Worm (Caenorhabditis elegans) whole organism, late embryonic: ENCODE results near the gene T12G3.2.
A peak's percentile ranks its signal among the peaks of the same experiment; 100 is the strongest.

Source experiments
- K02D7.2 ChIP-seq: sonication (generic microtip); optimal IDR thresholded peaks from 2 replicates; lab custom pipeline; 2017; ENCODE audit warnings: mild to moderate bottlenecking, missing genetic modification characterization, missing compliant biosample characterization
- T23F11.4 ChIP-seq: fragments of 200-800 bp; sonication (Bioruptor generic); optimal IDR thresholded peaks from 2 replicates; lab custom pipeline; 2018; ENCODE audit warnings: mild to moderate bottlenecking, missing genetic modification characterization, missing compliant biosample characterization
- Y22D7AL.16 ChIP-seq: sonication (generic microtip); optimal IDR thresholded peaks from 2 replicates; lab custom pipeline; 2016; ENCODE audit warnings: missing genetic modification characterization, missing compliant biosample characterization
- ama-1 ChIP-seq: fragments of 150-350 bp; optimal IDR thresholded peaks from 2 replicates; lab custom pipeline; 2014
- ceh-18 ChIP-seq: sonication (generic microtip); optimal IDR thresholded peaks from 2 replicates; lab custom pipeline; 2016; ENCODE audit warnings: missing genetic modification characterization, missing compliant biosample characterization
- ceh-19 ChIP-seq: fragments of 200-800 bp; sonication (Bioruptor generic); optimal IDR thresholded peaks from 2 replicates; lab custom pipeline; 2018; ENCODE audit warnings: mild to moderate bottlenecking, missing genetic modification characterization, missing compliant biosample characterization
- ceh-2 ChIP-seq: sonication (generic microtip); optimal IDR thresholded peaks from 2 replicates; lab custom pipeline; 2016; ENCODE audit warnings: missing genotype, missing genetic modification characterization, missing compliant biosample characterization
- ceh-34 ChIP-seq: sonication (generic microtip); optimal IDR thresholded peaks from 2 replicates; lab custom pipeline; 2016; ENCODE audit warnings: mild to moderate bottlenecking, missing genetic modification characterization, missing compliant biosample characterization
- ceh-45 ChIP-seq: fragments of 200-800 bp; sonication (Bioruptor generic); IDR thresholded peaks from 2 replicates; pipeline ENCODE4 v1.3.6; 2022; ENCODE audit warnings: missing genetic modification reagents, missing genetic modification characterization, missing compliant biosample characterization
- ceh-48 ChIP-seq: sonication (generic microtip); optimal IDR thresholded peaks from 2 replicates; lab custom pipeline; 2016; ENCODE audit warnings: missing genetic modification characterization, inconsistent platforms, missing compliant biosample characterization
- dmd-4 ChIP-seq: sonication (generic microtip); optimal IDR thresholded peaks from 2 replicates; lab custom pipeline; 2016; ENCODE audit warnings: borderline replicate concordance, missing genetic modification characterization, missing compliant biosample characterization
- ets-4 ChIP-seq: sonication (generic microtip); optimal IDR thresholded peaks from 2 replicates; lab custom pipeline; 2016; ENCODE audit warnings: missing genetic modification characterization, missing compliant biosample characterization
- fax-1 ChIP-seq: sonication (generic microtip); optimal IDR thresholded peaks from 2 replicates; lab custom pipeline; 2016; ENCODE audit warnings: missing genotype, missing genetic modification characterization, missing compliant biosample characterization
- fkh-6 ChIP-seq: sonication (generic microtip); optimal IDR thresholded peaks from 2 replicates; lab custom pipeline; 2016; ENCODE audit warnings: missing genetic modification characterization, missing compliant biosample characterization
- gmeb-2 ChIP-seq: sonication (generic microtip); optimal IDR thresholded peaks from 2 replicates; lab custom pipeline; 2016; ENCODE audit warnings: missing genetic modification characterization, inconsistent platforms, missing compliant biosample characterization
- hlh-13 ChIP-seq: fragments of 200-800 bp; sonication (Bioruptor generic); optimal IDR thresholded peaks from 2 replicates; lab custom pipeline; 2018; ENCODE audit warnings: mild to moderate bottlenecking, missing genetic modification characterization, missing compliant biosample characterization
- hlh-30 ChIP-seq: sonication (generic microtip); optimal IDR thresholded peaks from 2 replicates; lab custom pipeline; 2017; ENCODE audit warnings: antibody characterized with exemption, missing genetic modification characterization, missing compliant biosample characterization; ENCODE audit not compliant: insufficient read depth
- hlh-6 ChIP-seq: sonication (generic microtip); optimal IDR thresholded peaks from 2 replicates; lab custom pipeline; 2016; ENCODE audit warnings: missing genotype, missing genetic modification characterization, missing compliant biosample characterization
- hlh-8 ChIP-seq: sonication (generic microtip); optimal IDR thresholded peaks from 2 replicates; lab custom pipeline; 2016; ENCODE audit warnings: missing genotype, missing genetic modification characterization, missing compliant biosample characterization
- madf-2 ChIP-seq: sonication (generic microtip); optimal IDR thresholded peaks from 2 replicates; lab custom pipeline; 2017; ENCODE audit warnings: missing genetic modification characterization, missing compliant biosample characterization
- nhr-11 ChIP-seq: fragments of 150-350 bp; optimal IDR thresholded peaks from 2 replicates; lab custom pipeline; 2014; ENCODE audit warnings: missing biosample characterization, missing genetic modification characterization
- nhr-232 ChIP-seq: sonication (generic microtip); optimal IDR thresholded peaks from 2 replicates; lab custom pipeline; 2016; ENCODE audit warnings: missing genetic modification characterization, missing compliant biosample characterization
- pat-9 ChIP-seq: fragments of 200-800 bp; sonication (Bioruptor generic); optimal IDR thresholded peaks from 2 replicates; lab custom pipeline; 2018; ENCODE audit warnings: mild to moderate bottlenecking, missing genetic modification characterization, moderate library complexity, missing compliant biosample characterization
- pax-1 ChIP-seq: fragments of 150-350 bp; optimal IDR thresholded peaks from 2 replicates; lab custom pipeline; 2014; ENCODE audit warnings: missing biosample characterization, missing genetic modification characterization
- pha-4 ChIP-seq: fragments of 150-350 bp; optimal IDR thresholded peaks from 2 replicates; lab custom pipeline; 2018; ENCODE audit warnings: missing biosample characterization, missing genetic modification reagents, missing genetic modification characterization
- pqm-1 ChIP-seq: sonication (generic microtip); optimal IDR thresholded peaks from 2 replicates; lab custom pipeline; 2016; ENCODE audit warnings: missing genetic modification characterization, missing compliant biosample characterization
- pros-1 ChIP-seq: fragments of 150-350 bp; optimal IDR thresholded peaks from 2 replicates; lab custom pipeline; 2014; ENCODE audit warnings: missing biosample characterization, missing genetic modification reagents, missing genetic modification characterization
- rnt-1 ChIP-seq: sonication (generic microtip); optimal IDR thresholded peaks from 2 replicates; lab custom pipeline; 2016; ENCODE audit warnings: missing genetic modification characterization, missing compliant biosample characterization
- sdc-2 ChIP-seq: sonication (generic microtip); optimal IDR thresholded peaks from 2 replicates; lab custom pipeline; 2016; ENCODE audit warnings: missing genotype, missing genetic modification characterization, missing compliant biosample characterization
- sox-4 ChIP-seq: sonication (generic microtip); optimal IDR thresholded peaks from 2 replicates; lab custom pipeline; 2017; ENCODE audit warnings: mild to moderate bottlenecking, missing genetic modification characterization, inconsistent platforms, missing compliant biosample characterization
- tbx-7 ChIP-seq: sonication (generic microtip); optimal IDR thresholded peaks from 2 replicates; lab custom pipeline; 2016; ENCODE audit warnings: missing genotype, missing genetic modification characterization, missing compliant biosample characterization
- ttx-3 ChIP-seq: sonication (generic microtip); optimal IDR thresholded peaks from 2 replicates; lab custom pipeline; 2016; ENCODE audit warnings: missing genetic modification reagents, missing genetic modification characterization, missing compliant biosample characterization
- unc-3 ChIP-seq, 2 experiments: fragments of 200-800 bp in 1 of 2; sonication (Bioruptor generic) in 1 of 2; sonication (generic microtip) in 1 of 2; conservative IDR thresholded peaks in 1 of 2; optimal IDR thresholded peaks in 1 of 2; 2 replicates each; pipeline versions ENCODE4 v1.3.6 to Lab custom; 2016 to 2022; ENCODE audit warnings: missing compliant biosample characterization in 2 of 2, missing genetic modification characterization in 2 of 2, missing genetic modification reagents in 1 of 2
- unc-55 ChIP-seq: sonication (generic microtip); optimal IDR thresholded peaks from 2 replicates; lab custom pipeline; 2017; ENCODE audit warnings: missing biosample characterization, missing genetic modification reagents, missing genetic modification characterization
- unc-86 ChIP-seq: sonication (generic microtip); optimal IDR thresholded peaks from 2 replicates; lab custom pipeline; 2016; ENCODE audit warnings: missing genetic modification characterization, missing compliant biosample characterization
- zip-5 ChIP-seq: sonication (generic microtip); optimal IDR thresholded peaks from 2 replicates; lab custom pipeline; 2016; ENCODE audit warnings: missing genetic modification characterization, missing compliant biosample characterization
- ztf-16 ChIP-seq: sonication (generic microtip); optimal IDR thresholded peaks from 2 replicates; lab custom pipeline; 2017; ENCODE audit warnings: missing genetic modification characterization, missing compliant biosample characterization

The T12G3.2 gene

ce11 chrIV:12061229-12061628, 14.5 kb upstream of the T12G3.2 start, which contains the start of gene K08E4.8:
TSS of gene K08E4.8 (minus strand) at chrIV:12061329.
- TF ChIP-seq hlh-30 (tag; lab: Kevin White, UChicago) (no peak), ceh-18 (tag; lab: Kevin White, UChicago) (no peak), gmeb-2 (tag; lab: Kevin White, UChicago) (no peak), zip-5 (tag; lab: Kevin White, UChicago) (no peak), pha-4 (tag; lab: Kevin White, UChicago) (no peak), sox-4 (tag; lab: Kevin White, UChicago) (no peak), Y22D7AL.16 (tag; lab: Kevin White, UChicago) (no peak), unc-3 (GFP tag; conservative IDR thresholded peaks at IDR 0.05; lab: Robert Waterston, UW) (no peak), unc-3 (tag; optimal IDR thresholded peaks at IDR 0.05; lab: Kevin White, UChicago) (no peak), T23F11.4 (GFP tag; lab: Kevin White, UChicago) (no peak), ceh-19 (no peak), madf-2 (tag; lab: Kevin White, UChicago) (no peak), sdc-2 (tag; lab: Kevin White, UChicago) (no peak), ceh-48 (tag; lab: Kevin White, UChicago) (no peak), ceh-45 (GFP tag; lab: Robert Waterston, UW) (no peak), pax-1 (tag; lab: Kevin White, UChicago) (no peak), rnt-1 (tag; lab: Kevin White, UChicago) (no peak)

- TF ChIP-seq unc-55 (GFP tag; lab: Kevin White, UChicago), result peak; percentile 57
- no peak for TF ChIP-seq pros-1 (tag; lab: Kevin White, UChicago)
Observed at ce11 chrIV:12057508-12057907, 10.7 kb upstream of the T12G3.2 start, which contains the start of gene K08E4.3. TSS of gene K08E4.3 (plus strand) at chrIV:12057742.

- TF ChIP-seq tbx-7 (tag; lab: Kevin White, UChicago), result no peak
- TF ChIP-seq ztf-16 (tag; lab: Kevin White, UChicago), result no peak
- no peak for TF ChIP-seq nhr-11 (tag; lab: Kevin White, UChicago)
- no peak for TF ChIP-seq madf-2 (tag; lab: Kevin White, UChicago)
- no peak for TF ChIP-seq ceh-2 (tag; lab: Kevin White, UChicago)
- no peak for TF ChIP-seq K02D7.2 (tag; lab: Kevin White, UChicago)
- no peak for TF ChIP-seq ceh-48 (tag; lab: Kevin White, UChicago)
- TF ChIP-seq unc-3 (GFP tag; conservative IDR thresholded peaks at IDR 0.05; lab: Robert Waterston, UW), result no peak
- TF ChIP-seq unc-3 (tag; optimal IDR thresholded peaks at IDR 0.05; lab: Kevin White, UChicago), result no peak
- TF ChIP-seq T23F11.4 (GFP tag; lab: Kevin White, UChicago), result no peak
- TF ChIP-seq pha-4 (tag; lab: Kevin White, UChicago), result no peak
- no peak for TF ChIP-seq pqm-1 (tag; lab: Kevin White, UChicago)
Observed at ce11 chrIV:12056603-12057002, 9.8 kb upstream of the T12G3.2 start, which contains the start of gene K08E4.2. TSS of gene K08E4.2 (minus strand) at chrIV:12056656.

- TF ChIP-seq madf-2 (tag; lab: Kevin White, UChicago) (no peak), ama-1 (lab: Kevin White, UChicago) (no peak), ets-4 (tag; lab: Kevin White, UChicago) (no peak), unc-86 (tag; lab: Kevin White, UChicago) (no peak), ceh-18 (tag; lab: Kevin White, UChicago) (no peak), hlh-6 (tag; lab: Kevin White, UChicago) (no peak), dmd-4 (tag; lab: Kevin White, UChicago) (no peak), hlh-13 (GFP tag; lab: Kevin White, UChicago) (no peak), ceh-34 (tag; lab: Kevin White, UChicago) (no peak), ttx-3 (no peak), nhr-232 (tag; lab: Kevin White, UChicago) (no peak), fkh-6 (tag; lab: Kevin White, UChicago) (no peak), rnt-1 (tag; lab: Kevin White, UChicago) (no peak), pat-9 (tag; lab: Kevin White, UChicago) (no peak), Y22D7AL.16 (tag; lab: Kevin White, UChicago) (no peak), hlh-8 (no peak), fax-1 (tag; lab: Kevin White, UChicago) (no peak)
Observed at ce11 chrIV:12052461-12052860, 5.7 kb upstream of the T12G3.2 start.
